Worm (Caenorhabditis elegans) whole organism, mixed stage, embryonic: ENCODE data around the gene col-104.

Experiments used
- ces-1 ChIP-seq: fragments of 150-350 bp; optimal IDR thresholded peaks from 2 replicates; lab custom pipeline; 2014; ENCODE audit warnings: missing biosample characterization, missing genetic modification reagents, missing genetic modification characterization
- lsy-2 ChIP-seq: fragments of 150-350 bp; optimal IDR thresholded peaks from 2 replicates; lab custom pipeline; 2014; ENCODE audit warnings: missing biosample characterization, missing genetic modification characterization

DNA sequence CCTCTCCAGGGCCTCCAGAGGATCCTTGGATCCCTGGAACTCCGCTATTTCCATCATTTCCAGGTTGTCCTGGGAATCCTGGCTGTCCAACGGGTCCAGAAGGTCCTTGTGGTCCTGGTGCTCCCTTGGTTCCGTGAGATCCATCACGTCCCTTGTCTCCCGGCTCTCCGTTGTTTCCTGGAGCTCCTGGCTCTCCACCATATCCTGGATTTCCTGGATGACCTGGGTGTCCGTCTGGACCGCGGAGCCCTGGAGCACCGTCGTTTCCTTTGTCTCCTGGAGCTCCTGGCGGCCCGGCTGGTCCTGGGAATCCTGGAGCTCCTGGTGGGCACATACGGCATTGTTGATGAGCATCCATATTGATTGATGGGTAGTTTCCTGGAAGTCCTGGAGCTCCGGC is 1.3 kb downstream of the col-104 start:
- no peak for TF ChIP-seq lsy-2 (tag; lab: Kevin White, UChicago)
- no peak for TF ChIP-seq ces-1 (GFP tag; lab: Kevin White, UChicago)
